Fruit fly (Drosophila melanogaster) Kc167 (cell line): ENCODE data around the gene CG4914.

ENCODE experiments used
- Myc ChIP-seq: fragments of >200 bp; optimal IDR thresholded peaks from 2 replicates; lab custom pipeline; 2017; ENCODE audit warnings: missing external identifiers
- Sin3A ChIP-seq: fragments of >200 bp; optimal IDR thresholded peaks from 2 replicates; lab custom pipeline; 2018; ENCODE audit warnings: missing external identifiers
- h ChIP-seq: fragments of >200 bp; optimal IDR thresholded peaks from 3 replicates; lab custom pipeline; 2018; ENCODE audit warnings: missing external identifiers
- insv ChIP-seq: fragments of >200 bp; optimal IDR thresholded peaks from 3 replicates; lab custom pipeline; 2018; ENCODE audit warnings: missing external identifiers
- psq ChIP-seq: fragments of >200 bp; optimal IDR thresholded peaks from 2 replicates; lab custom pipeline; 2017; ENCODE audit warnings: missing external identifiers
- ttk ChIP-seq: sonication (Bioruptor generic); optimal IDR thresholded peaks from 2 replicates; lab custom pipeline; 2017; ENCODE audit warnings: missing external identifiers

CG4914 gene

dm6 chr3L:14678097-14678679, at the start of gene CG4914:
CG4914 (minus strand) TSS chr3L:14678147.
- TF ChIP-seq Myc (lab: Kevin White, UChicago): no peak
- TF ChIP-seq psq (lab: Kevin White, UChicago): no peak
- TF ChIP-seq Sin3A (lab: Kevin White, UChicago): no peak
- TF ChIP-seq insv (lab: Kevin White, UChicago): no peak
- TF ChIP-seq h (lab: Kevin White, UChicago): no peak
- TF ChIP-seq ttk (lab: Kevin White, UChicago): no peak

dm6 chr3L:14712799-14713198, 34.9 kb upstream of the CG4914 start:
- TF ChIP-seq psq (lab: Kevin White, UChicago) (no peak), insv (lab: Kevin White, UChicago) (no peak), h (lab: Kevin White, UChicago) (no peak), Myc (lab: Kevin White, UChicago) (no peak), Sin3A (lab: Kevin White, UChicago) (no peak), ttk (lab: Kevin White, UChicago) (no peak)

dm6 chr3L:14708053-14708452, 30.1 kb upstream of the CG4914 start:
- TF ChIP-seq Sin3A (lab: Kevin White, UChicago): no peak

- TF ChIP-seq ttk (lab: Kevin White, UChicago) (no peak), insv (lab: Kevin White, UChicago) (no peak), h (lab: Kevin White, UChicago) (no peak), psq (lab: Kevin White, UChicago) (no peak), Myc (lab: Kevin White, UChicago) (no peak), Sin3A (lab: Kevin White, UChicago) (no peak)
Measured at dm6 chr3L:14706461-14706880, 28.5 kb upstream of the CG4914 start.

dm6 chr3L:14705164-14705563, 27.2 kb upstream of the CG4914 start, which contains the start of gene CG13476:
CG13476 (plus strand) TSS chr3L:14705464.
- TF ChIP-seq h (lab: Kevin White, UChicago) (no peak), Sin3A (lab: Kevin White, UChicago) (no peak), insv (lab: Kevin White, UChicago) (no peak), Myc (lab: Kevin White, UChicago) (no peak), ttk (lab: Kevin White, UChicago) (no peak), psq (lab: Kevin White, UChicago) (no peak)

- TF ChIP-seq Sin3A (lab: Kevin White, UChicago): no peak
- no peak for TF ChIP-seq ttk (lab: Kevin White, UChicago)
- no peak for TF ChIP-seq psq (lab: Kevin White, UChicago)
- TF ChIP-seq insv (lab: Kevin White, UChicago): no peak
- no peak for TF ChIP-seq h (lab: Kevin White, UChicago)
- no peak for TF ChIP-seq Myc (lab: Kevin White, UChicago)
Measured at dm6 chr3L:14701578-14701977, 23.6 kb upstream of the CG4914 start, which contains the start of gene CG17177. CG17177 (minus strand) TSS chr3L:14701678.

dm6 chr3L:14697005-14697404, 19.1 kb upstream of the CG4914 start, which contains the start of gene CG13474:
CG13474 (minus strand) TSS chr3L:14697105.
- TF ChIP-seq h (lab: Kevin White, UChicago): no peak
- TF ChIP-seq ttk (lab: Kevin White, UChicago): no peak
- no peak for TF ChIP-seq Sin3A (lab: Kevin White, UChicago)
- no peak for TF ChIP-seq insv (lab: Kevin White, UChicago)
- TF ChIP-seq psq (lab: Kevin White, UChicago): no peak
- no peak for TF ChIP-seq Myc (lab: Kevin White, UChicago)

dm6 chr3L:14691047-14691446, 13.1 kb upstream of the CG4914 start, which contains the start of gene gdrd:
gdrd (plus strand) TSS chr3L:14691347.
- TF ChIP-seq h (lab: Kevin White, UChicago): no peak

dm6 chr3L:14686251-14686650, 8.3 kb upstream of the CG4914 start:
- no peak for TF ChIP-seq h (lab: Kevin White, UChicago)
- TF ChIP-seq Myc (lab: Kevin White, UChicago): no peak
- no peak for TF ChIP-seq insv (lab: Kevin White, UChicago)
- TF ChIP-seq Sin3A (lab: Kevin White, UChicago): no peak
- TF ChIP-seq psq (lab: Kevin White, UChicago): no peak
- TF ChIP-seq ttk (lab: Kevin White, UChicago): no peak

dm6 chr3L:14684468-14684867, 6.5 kb upstream of the CG4914 start, which contains the start of gene Dnaaf6:
Dnaaf6 (plus strand) TSS chr3L:14684768.
- TF ChIP-seq h (lab: Kevin White, UChicago) (no peak), Myc (lab: Kevin White, UChicago) (no peak), ttk (lab: Kevin White, UChicago) (no peak), insv (lab: Kevin White, UChicago) (no peak), Sin3A (lab: Kevin White, UChicago) (no peak), psq (lab: Kevin White, UChicago) (no peak)

dm6 chr3L:14681504-14681903, 3.6 kb upstream of the CG4914 start:
- TF ChIP-seq insv (lab: Kevin White, UChicago) (no peak), Sin3A (lab: Kevin White, UChicago) (no peak), ttk (lab: Kevin White, UChicago) (no peak)

dm6 chr3L:14673740-14674463, 4.0 kb downstream of the CG4914 start:
- TF ChIP-seq psq (lab: Kevin White, UChicago): no peak
- TF ChIP-seq ttk (lab: Kevin White, UChicago): no peak
- no peak for TF ChIP-seq h (lab: Kevin White, UChicago)
- TF ChIP-seq insv (lab: Kevin White, UChicago): no peak
- no peak for TF ChIP-seq Sin3A (lab: Kevin White, UChicago)
- no peak for TF ChIP-seq Myc (lab: Kevin White, UChicago)
